Fruit fly (Drosophila melanogaster): Measurements from ENCODE around the gene CG33061.

The CG33061 gene

dm6 chr3L:16351770-16352429 lies 22.3 kb downstream of the CG33061 start, which contains the start of the genes Golgin104 and Tcs3 (continued):
- TF ChIP-seq CG7357 (GFP tag; IDR thresholded peaks at IDR 0.05) (no peak), Xbp1 (GFP tag; optimal IDR thresholded peaks at IDR 0.05) (no peak), CG17186 (GFP tag; optimal IDR thresholded peaks at IDR 0.05) (peak; percentile 30), schlank (tag; optimal IDR thresholded peaks at IDR 0.05) (no peak), Doc2 (GFP tag; IDR thresholded peaks at IDR 0.05) (no peak), phol (tag; optimal IDR thresholded peaks at IDR 0.05) (peak; percentile 4)

- no peak for TF ChIP-seq Xbp1 (GFP tag; optimal IDR thresholded peaks at IDR 0.05)
- TF ChIP-seq Six4 (GFP tag; optimal IDR thresholded peaks at IDR 0.05), result no peak
- no peak for TF ChIP-seq Dip2 (GFP tag; IDR thresholded peaks at IDR 0.05)
- no peak for TF ChIP-seq CG13894 (tag; optimal IDR thresholded peaks at IDR 0.05)
- no peak for TF ChIP-seq CG14441 (GFP tag; IDR thresholded peaks at IDR 0.05)
- no peak for TF ChIP-seq CG10979 (tag; optimal IDR thresholded peaks at IDR 0.05)
- TF ChIP-seq Med (GFP tag), result peak; percentile 57
- TF ChIP-seq Ets97D (GFP tag; optimal IDR thresholded peaks at IDR 0.05), result no peak
- TF ChIP-seq CG3838 (GFP tag; optimal IDR thresholded peaks at IDR 0.05), result no peak
- TF ChIP-seq Pdp1 (GFP tag; optimal IDR thresholded peaks at IDR 0.05), result peak in 1 of 2 experiments; percentile 0
- TF ChIP-seq CG15601 (tag; optimal IDR thresholded peaks at IDR 0.05), result no peak
- no peak for TF ChIP-seq CG30403 (GFP tag; optimal IDR thresholded peaks at IDR 0.05)
- TF ChIP-seq CG8478 (optimal IDR thresholded peaks at IDR 0.05), result no peak
- TF ChIP-seq bbx (GFP tag; IDR thresholded peaks at IDR 0.05; ENCODE audit: partially characterized antibody), result no peak
Observed at dm6 chr3L:16354197-16354596, 24.6 kb downstream of the CG33061 start, which contains the start of gene Pdh. Pdh (minus strand) TSS chr3L:16354297.

- TF ChIP-seq Fer1 (GFP tag; optimal IDR thresholded peaks at IDR 0.05) (peak; percentile 25), scrt (GFP tag; optimal IDR thresholded peaks at IDR 0.05) (peak; percentile 49), exex (tag; optimal IDR thresholded peaks at IDR 0.05) (peak; percentile 87), grn (GFP tag; optimal IDR thresholded peaks at IDR 0.05) (peak; percentile 68), Trl (optimal IDR thresholded peaks at IDR 0.05) (peak in 1 of 2 experiments; percentile 53), Trl (GFP tag; optimal IDR thresholded peaks at IDR 0.05) (no peak), CG31224 (GFP tag; IDR thresholded peaks at IDR 0.05) (peak; percentile 74), rib (GFP tag; IDR thresholded peaks at IDR 0.05) (0 out of 2 replicates have a peak, but pooled peaks have one; percentile 14), chinmo (GFP tag; IDR thresholded peaks at IDR 0.05; ENCODE audit: partially characterized antibody) (peak; percentile 83; the same call in 2 of the 4 replicates), Lhr (GFP tag; optimal IDR thresholded peaks at IDR 0.05) (no peak), Meics (GFP tag; optimal IDR thresholded peaks at IDR 0.05) (peak; percentile 25), Antp (GFP tag; optimal IDR thresholded peaks at IDR 0.05) (no peak), GATAe (GFP tag; conservative IDR thresholded peaks at IDR 0.05) (0 out of 2 replicates have a peak, but pooled peaks have one; percentile 15), Gug (GFP tag; IDR thresholded peaks at IDR 0.05) (no peak), CG10321 (GFP tag; IDR thresholded peaks at IDR 0.05) (0 out of 2 replicates have a peak, but pooled peaks have one; percentile 17), CG3726 (GFP tag; IDR thresholded peaks at IDR 0.05) (no peak), CG11247 (GFP tag; IDR thresholded peaks at IDR 0.05) (no peak), BtbVII (GFP tag; optimal IDR thresholded peaks at IDR 0.05) (peak; percentile 45), Hand (GFP tag; optimal IDR thresholded peaks at IDR 0.05) (peak; percentile 4), CG11695 (GFP tag; IDR thresholded peaks at IDR 0.05) (0 out of 3 replicates have a peak, but pooled peaks have one; percentile 24), ftz-f1 (GFP tag; optimal IDR thresholded peaks at IDR 0.05) (no peak), CG8924 (tag; optimal IDR thresholded peaks at IDR 0.05) (no peak), sug (tag; optimal IDR thresholded peaks at IDR 0.05) (peak; percentile 99), CG13894 (tag; optimal IDR thresholded peaks at IDR 0.05) (peak; percentile 97), Pdp1 (GFP tag; optimal IDR thresholded peaks at IDR 0.05) (peak in 1 of 2 experiments; percentile 49), gsb (GFP tag; IDR thresholded peaks at IDR 0.05) (no peak), B-H2 (GFP tag; optimal IDR thresholded peaks at IDR 0.05) (peak; percentile 46), Dbx (GFP tag; IDR thresholded peaks at IDR 0.05) (0 out of 3 replicates have a peak, but pooled peaks have one; percentile 15), chm (GFP tag; IDR thresholded peaks at IDR 0.05) (no peak), CG15514 (GFP tag; optimal IDR thresholded peaks at IDR 0.05) (peak; percentile 48)
Observed at dm6 chr3L:16356171-16356765, 26.7 kb downstream of the CG33061 start.
